Worm (Caenorhabditis elegans): ENCODE data around the gene smu-2.
"Not testable (repeated sequence)": the region's sequence is repeated elsewhere in the genome, so short reads cannot be mapped to it uniquely, and the experiment has no call there.

DNA sequence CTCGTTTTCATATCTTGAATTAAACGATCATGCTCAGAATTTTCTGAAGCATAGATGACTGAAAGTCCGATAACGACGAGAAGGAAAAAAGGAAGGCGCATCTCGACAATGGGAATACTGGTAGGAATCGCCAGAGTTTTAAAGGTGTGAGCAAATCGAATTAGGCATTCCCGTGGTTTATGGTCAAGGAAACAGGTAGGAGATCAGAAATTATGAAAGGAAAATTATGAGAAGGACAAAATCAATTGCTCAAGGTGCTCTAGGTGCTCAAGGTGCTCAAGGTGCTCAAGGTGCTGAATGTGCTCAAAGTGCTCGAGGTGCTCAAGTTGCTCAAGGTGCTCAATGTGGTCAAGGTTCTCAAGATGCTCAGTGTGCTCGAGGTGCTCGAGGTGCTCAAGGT is 17.6 kb upstream of the smu-2 start, which contains the start of gene C16C8.10:
- TF ChIP-seq F33H1.4 (GFP tag; IDR thresholded peaks at IDR 0.05); snpc-1.1 (tag; optimal IDR thresholded peaks at IDR 0.05; ENCODE audit: insufficient read depth); attf-6 (GFP tag; IDR thresholded peaks at IDR 0.05); egl-44 (GFP tag; IDR thresholded peaks at IDR 0.05); tbx-9 (tag; optimal IDR thresholded peaks at IDR 0.05; ENCODE audit: borderline replicate concordance): not testable (repeated sequence)

Data from whole organism, young adult.